Fruit fly (Drosophila melanogaster): ENCODE measurements around the gene Spase12.

Gene Spase12

dm6 chr3R:29508551-29509266, 17.8 kb upstream of the Spase12 start:
- TF ChIP-seq psq (optimal IDR thresholded peaks at IDR 0.05) = no peak
- no peak for TF ChIP-seq Dll (optimal IDR thresholded peaks at IDR 0.05)
- no peak for TF ChIP-seq usp (GFP tag; optimal IDR thresholded peaks at IDR 0.05)
- no peak for TF ChIP-seq CG8478 (optimal IDR thresholded peaks at IDR 0.05)
- no peak for TF ChIP-seq EcR (GFP tag; optimal IDR thresholded peaks at IDR 0.05)
- TF ChIP-seq pan (optimal IDR thresholded peaks at IDR 0.05) = no peak

DNA sequence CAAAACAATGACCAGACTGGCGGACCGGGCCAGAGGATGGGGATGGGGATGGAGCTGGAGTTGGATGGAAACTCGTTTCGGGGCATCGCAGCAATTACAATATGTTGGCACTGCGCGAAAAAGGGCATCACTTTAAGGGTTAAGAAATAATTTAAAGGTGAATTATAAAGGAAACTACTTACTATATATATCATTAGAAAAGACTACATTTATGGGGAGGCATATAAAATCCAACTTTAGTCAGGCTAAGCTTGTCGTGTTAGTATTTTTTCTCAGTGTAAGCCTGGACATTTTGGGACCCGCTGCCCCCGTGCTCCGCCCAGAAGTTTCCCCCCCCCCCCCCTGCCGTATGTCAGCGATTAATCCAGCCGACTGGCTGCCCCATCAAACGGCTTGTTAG, 15.6 kb upstream of the Spase12 start:
- TF ChIP-seq usp (GFP tag; optimal IDR thresholded peaks at IDR 0.05) (no peak), psq (optimal IDR thresholded peaks at IDR 0.05) (no peak), EcR (GFP tag; optimal IDR thresholded peaks at IDR 0.05) (no peak), pan (optimal IDR thresholded peaks at IDR 0.05) (no peak), Dll (optimal IDR thresholded peaks at IDR 0.05) (peak; percentile 35), CG8478 (optimal IDR thresholded peaks at IDR 0.05) (no peak)

DNA sequence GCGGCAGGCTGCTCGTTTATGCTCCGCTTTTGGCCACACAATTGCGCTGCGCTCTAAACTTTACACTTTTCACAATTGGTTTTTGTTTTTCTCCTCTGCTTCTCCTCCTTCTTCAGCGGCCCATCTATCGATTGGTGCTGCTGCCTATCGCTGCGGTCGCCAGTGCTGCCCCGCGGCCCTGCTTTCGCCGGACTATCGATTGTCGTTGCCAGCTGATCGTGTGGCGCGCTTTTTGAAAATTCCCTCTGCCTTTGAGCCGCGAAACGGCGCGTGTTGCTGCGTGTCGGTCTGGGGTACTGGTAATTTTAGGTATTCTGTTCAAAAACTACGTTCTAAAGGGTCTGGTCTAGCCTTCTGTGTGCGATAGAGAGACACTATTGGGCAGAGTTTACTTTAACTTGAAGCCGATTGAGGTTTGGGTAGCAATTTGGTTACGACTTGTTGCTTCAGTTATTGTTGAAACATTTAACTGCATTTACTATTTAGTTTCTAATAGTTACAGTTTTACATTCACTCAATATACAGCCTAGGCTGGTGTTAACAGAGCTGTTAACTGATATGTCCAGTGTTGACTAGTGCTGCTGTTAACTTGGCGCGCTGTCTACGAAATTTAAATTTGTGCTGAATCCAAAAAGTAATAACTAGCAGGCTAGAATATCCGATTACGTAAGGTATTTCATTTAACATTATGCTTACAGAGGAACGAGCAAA, 12.6 kb upstream of the Spase12 start, which contains the start of gene Trc8:
Trc8 (minus strand) TSS at position 392 of the 711 bp plus-strand sequence.
- no peak for TF ChIP-seq CG8478 (optimal IDR thresholded peaks at IDR 0.05)
- no peak for TF ChIP-seq pan (optimal IDR thresholded peaks at IDR 0.05)
- no peak for TF ChIP-seq EcR (GFP tag; optimal IDR thresholded peaks at IDR 0.05)
- TF ChIP-seq Dll (optimal IDR thresholded peaks at IDR 0.05) = no peak
- no peak for TF ChIP-seq psq (optimal IDR thresholded peaks at IDR 0.05)
- no peak for TF ChIP-seq usp (GFP tag; optimal IDR thresholded peaks at IDR 0.05)

dm6 chr3R:29502978-29503377, 12.0 kb upstream of the Spase12 start:
- TF ChIP-seq psq (optimal IDR thresholded peaks at IDR 0.05) (no peak), usp (GFP tag; optimal IDR thresholded peaks at IDR 0.05) (no peak), pan (optimal IDR thresholded peaks at IDR 0.05) (no peak), Dll (optimal IDR thresholded peaks at IDR 0.05) (no peak), EcR (GFP tag; optimal IDR thresholded peaks at IDR 0.05) (no peak)

dm6 chr3R:29496315-29496714, 5.4 kb upstream of the Spase12 start:
- TF ChIP-seq Dll (optimal IDR thresholded peaks at IDR 0.05) (no peak), EcR (GFP tag; optimal IDR thresholded peaks at IDR 0.05) (no peak), CG8478 (optimal IDR thresholded peaks at IDR 0.05) (no peak), pan (optimal IDR thresholded peaks at IDR 0.05) (no peak)

DNA sequence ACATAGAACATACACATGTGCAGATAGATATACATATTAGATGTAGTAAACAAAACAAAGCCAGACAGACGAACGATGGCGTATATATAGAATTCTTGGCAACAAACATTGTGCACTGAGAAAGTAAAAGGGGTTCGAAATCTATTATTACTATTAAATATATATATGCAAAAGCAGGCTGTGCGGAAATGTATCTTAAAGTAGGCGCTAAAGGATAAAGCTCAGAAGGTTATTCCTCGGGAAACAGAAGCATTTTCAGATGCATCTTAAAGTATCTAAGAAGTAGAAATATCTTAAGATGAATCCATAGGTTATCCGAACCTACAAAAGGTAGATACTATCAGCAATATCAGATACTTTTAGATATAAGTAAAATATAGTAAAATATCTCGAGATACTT, 4.9 kb upstream of the Spase12 start:
- no peak for TF ChIP-seq Dll (optimal IDR thresholded peaks at IDR 0.05)

- no peak for TF ChIP-seq pan (optimal IDR thresholded peaks at IDR 0.05)
- no peak for TF ChIP-seq Dll (optimal IDR thresholded peaks at IDR 0.05)
- TF ChIP-seq usp (GFP tag; optimal IDR thresholded peaks at IDR 0.05) = no peak
- TF ChIP-seq EcR (GFP tag; optimal IDR thresholded peaks at IDR 0.05) = no peak
- TF ChIP-seq psq (optimal IDR thresholded peaks at IDR 0.05) = no peak
- no peak for TF ChIP-seq CG8478 (optimal IDR thresholded peaks at IDR 0.05)
These were observed 3.5 kb upstream of the Spase12 start, which contains the start of gene FipoQ for dm6 chr3R:29494482-29494881. FipoQ (plus strand) TSS chr3R:29494782.

- TF ChIP-seq CG8478 (optimal IDR thresholded peaks at IDR 0.05) (no peak), Dll (optimal IDR thresholded peaks at IDR 0.05) (no peak), usp (GFP tag; optimal IDR thresholded peaks at IDR 0.05) (no peak), EcR (GFP tag; optimal IDR thresholded peaks at IDR 0.05) (no peak), psq (optimal IDR thresholded peaks at IDR 0.05) (no peak), pan (optimal IDR thresholded peaks at IDR 0.05) (no peak)
These were observed 2.4 kb upstream of the Spase12 start, which contains the start of the genes CG2310 and Diedel for dm6 chr3R:29493242-29493944. CG2310 (minus strand) TSS chr3R:29493518. Diedel (plus strand) TSS chr3R:29493852.

DNA sequence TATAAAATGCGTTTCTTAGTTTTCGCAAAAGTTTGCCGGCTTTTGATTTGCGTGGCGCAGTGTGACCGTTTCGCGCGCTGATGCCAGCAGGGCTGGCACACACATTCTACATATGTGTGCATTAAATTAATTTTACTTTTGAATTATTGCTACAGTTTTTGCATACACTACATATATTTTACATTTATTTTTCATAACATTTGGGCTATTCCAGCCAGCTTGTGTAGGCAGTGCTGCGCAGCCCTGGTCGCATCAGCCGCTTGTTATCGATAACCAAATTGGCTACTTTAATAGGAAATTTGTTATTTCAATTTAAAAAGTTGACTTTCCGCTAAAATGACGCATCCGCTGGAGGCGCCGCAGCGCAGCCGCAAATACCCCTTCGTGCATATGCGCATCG, 1.7 kb downstream of the Spase12 start, which contains the start of the genes CG2321 and CG2006:
CG2321 (minus strand) TSS at position 57 of the 400 bp plus-strand sequence.
CG2006 (plus strand) TSS at position 260 of the 400 bp plus-strand sequence.
- TF ChIP-seq Dll (optimal IDR thresholded peaks at IDR 0.05) (no peak), usp (GFP tag; optimal IDR thresholded peaks at IDR 0.05) (no peak), pan (optimal IDR thresholded peaks at IDR 0.05) (no peak), CG8478 (optimal IDR thresholded peaks at IDR 0.05) (no peak), psq (optimal IDR thresholded peaks at IDR 0.05) (no peak), EcR (GFP tag; optimal IDR thresholded peaks at IDR 0.05) (no peak)

DNA sequence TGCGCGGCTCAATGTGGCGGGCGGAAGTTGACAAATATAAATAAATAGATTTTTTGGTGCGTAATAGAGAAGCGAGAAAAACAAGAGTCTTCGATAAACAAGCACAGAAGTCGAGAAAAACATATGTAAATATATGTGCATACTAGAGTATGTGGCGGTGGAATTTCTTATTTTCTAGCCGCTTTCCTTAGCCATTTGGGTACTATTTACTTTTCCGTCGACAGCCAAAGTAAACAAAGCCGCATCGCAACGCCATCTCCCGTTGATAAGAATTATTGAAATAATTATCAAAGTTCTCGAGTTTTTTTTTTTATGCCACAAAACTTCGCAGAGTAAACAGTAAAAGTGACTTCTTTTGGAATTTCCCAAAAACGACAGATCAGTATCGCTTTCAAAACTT, 11.0 kb downstream of the Spase12 start:
- TF ChIP-seq Dll (optimal IDR thresholded peaks at IDR 0.05) (no peak), CG8478 (optimal IDR thresholded peaks at IDR 0.05) (no peak), EcR (GFP tag; optimal IDR thresholded peaks at IDR 0.05) (no peak), psq (optimal IDR thresholded peaks at IDR 0.05) (no peak), usp (GFP tag; optimal IDR thresholded peaks at IDR 0.05) (no peak)

DNA sequence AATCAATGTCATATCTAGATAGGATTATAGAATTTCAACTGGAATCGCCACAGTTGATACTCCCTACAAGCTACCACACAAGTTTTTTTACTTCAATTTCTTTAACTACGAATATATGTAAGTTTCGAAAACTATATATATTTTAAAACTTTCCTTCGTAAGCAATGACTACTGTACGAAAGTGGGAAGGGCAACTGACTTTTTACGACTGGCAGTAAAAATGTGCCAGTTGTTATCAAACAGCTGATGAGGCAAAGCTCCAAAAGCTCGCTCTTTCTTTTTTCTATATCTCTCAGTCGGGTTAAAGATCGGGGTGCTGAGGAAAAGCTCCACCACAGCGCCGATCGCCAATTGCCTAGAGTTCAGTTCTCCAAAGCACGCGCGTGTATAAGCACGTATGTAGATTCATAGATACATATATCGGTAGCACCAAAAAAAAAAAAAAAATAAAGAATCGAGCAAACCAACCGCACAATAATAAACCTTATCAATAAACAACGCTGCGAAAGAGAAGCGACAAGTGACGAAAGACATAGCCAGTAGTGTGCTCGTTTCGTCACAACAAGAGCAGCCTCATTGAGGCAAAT, 11.9 kb downstream of the Spase12 start:
- TF ChIP-seq pan (optimal IDR thresholded peaks at IDR 0.05) (no peak), Dll (optimal IDR thresholded peaks at IDR 0.05) (no peak), usp (GFP tag; optimal IDR thresholded peaks at IDR 0.05) (no peak), EcR (GFP tag; optimal IDR thresholded peaks at IDR 0.05) (no peak), psq (optimal IDR thresholded peaks at IDR 0.05) (no peak), CG8478 (optimal IDR thresholded peaks at IDR 0.05) (no peak)

Data from whole organism.